Worm (Caenorhabditis elegans) whole organism, early embryonic: Measurements from ENCODE around the gene fbxb-2.

Experiments
- B0310.2 ChIP-seq: sonication (generic microtip); optimal IDR thresholded peaks from 2 replicates; lab custom pipeline; 2016; ENCODE audit warnings: mild to moderate bottlenecking, missing genetic modification characterization, missing compliant biosample characterization
- F13C5.2 ChIP-seq: sonication (generic microtip); optimal IDR thresholded peaks from 2 replicates; lab custom pipeline; 2017; ENCODE audit warnings: mild to moderate bottlenecking, missing genetic modification characterization, inconsistent platforms, missing compliant biosample characterization
- aly-1 ChIP-seq: sonication (generic microtip); optimal IDR thresholded peaks from 2 replicates; lab custom pipeline; 2016; ENCODE audit warnings: missing genetic modification characterization, missing compliant biosample characterization
- ama-1 ChIP-seq: fragments of 150-350 bp; optimal IDR thresholded peaks from 2 replicates; lab custom pipeline; 2014
- ceh-13 ChIP-seq: fragments of 200-800 bp; sonication (Bioruptor generic); optimal IDR thresholded peaks from 2 replicates; lab custom pipeline; 2018; ENCODE audit warnings: mild to moderate bottlenecking, missing genetic modification characterization, missing compliant biosample characterization
- ceh-36 ChIP-seq: sonication (generic microtip); optimal IDR thresholded peaks from 2 replicates; lab custom pipeline; 2016; ENCODE audit warnings: missing genetic modification characterization, inconsistent platforms, missing compliant biosample characterization
- ets-7 ChIP-seq: sonication (generic microtip); optimal IDR thresholded peaks from 2 replicates; lab custom pipeline; 2016; ENCODE audit warnings: missing genotype, missing genetic modification characterization, missing compliant biosample characterization
- flt-1 ChIP-seq: fragments of 200-800 bp; sonication (Bioruptor generic); IDR thresholded peaks from 2 replicates; pipeline ENCODE4 v1.3.6; 2022; ENCODE audit warnings: missing genetic modification characterization, missing compliant biosample characterization
- hmbx-1 ChIP-seq: sonication (generic microtip); optimal IDR thresholded peaks from 2 replicates; lab custom pipeline; 2016; ENCODE audit warnings: mild to moderate bottlenecking, missing genetic modification characterization, missing compliant biosample characterization
- hmg-4 ChIP-seq: fragments of 200-800 bp; sonication (Bioruptor generic); optimal IDR thresholded peaks from 2 replicates; lab custom pipeline; 2018; ENCODE audit warnings: mild to moderate bottlenecking, missing genetic modification characterization, missing compliant biosample characterization
- hnd-1 ChIP-seq: sonication (generic microtip); optimal IDR thresholded peaks from 2 replicates; lab custom pipeline; 2016; ENCODE audit warnings: missing genetic modification characterization, missing compliant biosample characterization
- pes-1 ChIP-seq: fragments of 200-800 bp; sonication (Bioruptor generic); IDR thresholded peaks from 2 replicates; pipeline ENCODE4 v1.3.6; 2022; ENCODE audit warnings: missing genetic modification reagents, missing genetic modification characterization, missing compliant biosample characterization
- scrt-1 ChIP-seq: fragments of 200-800 bp; sonication (Bioruptor generic); IDR thresholded peaks from 2 replicates; pipeline ENCODE4 v1.3.6; 2022; ENCODE audit warnings: missing genetic modification characterization, missing compliant biosample characterization
- sea-1 ChIP-seq: fragments of 200-800 bp; sonication (Bioruptor generic); conservative IDR thresholded peaks from 2 replicates; pipeline ENCODE4 v1.3.6; 2022; ENCODE audit warnings: missing genetic modification characterization, missing compliant biosample characterization
- tbx-11 ChIP-seq: fragments of 200-800 bp; sonication (Bioruptor generic); IDR thresholded peaks from 2 replicates; pipeline ENCODE4 v1.3.6; 2022; ENCODE audit warnings: missing genetic modification characterization, missing compliant biosample characterization
- tbx-37 ChIP-seq: fragments of 200-800 bp; sonication (Bioruptor generic); conservative IDR thresholded peaks from 2 replicates; pipeline ENCODE4 v1.3.6; 2022; ENCODE audit warnings: missing genetic modification reagents, missing genetic modification characterization, missing compliant biosample characterization
- tra-4 ChIP-seq: sonication (generic microtip); optimal IDR thresholded peaks from 2 replicates; lab custom pipeline; 2017; ENCODE audit warnings: missing genetic modification characterization, missing compliant biosample characterization

The fbxb-2 gene

DNA sequence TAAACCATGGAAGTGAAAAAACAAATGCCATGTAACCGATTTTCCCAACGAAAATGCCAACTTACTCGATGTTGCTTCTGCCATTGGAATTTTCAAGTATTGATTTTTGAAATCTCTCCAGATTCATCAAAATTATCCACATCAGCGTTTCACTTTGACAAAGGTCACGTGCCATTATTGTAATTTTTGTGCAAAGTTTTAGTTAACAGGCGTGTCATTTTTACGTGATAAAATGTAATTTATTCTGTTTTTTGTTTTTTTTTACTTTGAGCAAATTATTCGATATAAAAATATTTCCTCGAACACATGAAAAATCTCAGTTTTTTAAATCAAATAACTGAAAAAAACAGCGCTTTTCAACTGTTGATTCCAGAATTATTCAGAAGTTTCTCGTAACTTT, 25.2 kb upstream of the fbxb-2 start, which contains the start of gene F21D9.2:
Gene F21D9.2, minus strand, starts transcription at position 101 of the 400 bp plus-strand sequence.
- no peak for TF ChIP-seq tbx-37 (GFP tag; lab: Robert Waterston, UW)
- TF ChIP-seq F13C5.2 (tag; lab: Kevin White, UChicago), result no peak
- no peak for TF ChIP-seq aly-1 (tag; lab: Kevin White, UChicago)
- TF ChIP-seq tra-4 (tag; lab: Kevin White, UChicago), result no peak
- TF ChIP-seq B0310.2 (tag; lab: Kevin White, UChicago), result no peak
- TF ChIP-seq scrt-1 (GFP tag; lab: Robert Waterston, UW), result no peak
- TF ChIP-seq sea-1 (GFP tag; lab: Robert Waterston, UW), result no peak
- TF ChIP-seq ama-1 (lab: Kevin White, UChicago), result no peak
- no peak for TF ChIP-seq ceh-36 (tag; lab: Kevin White, UChicago)
- no peak for TF ChIP-seq tbx-11 (GFP tag; lab: Robert Waterston, UW)
- TF ChIP-seq hnd-1 (tag; lab: Kevin White, UChicago), result no peak
- no peak for TF ChIP-seq ets-7 (tag; lab: Kevin White, UChicago)
- no peak for TF ChIP-seq pes-1 (GFP tag; lab: Robert Waterston, UW)
- no peak for TF ChIP-seq hmg-4 (GFP tag; lab: Kevin White, UChicago)
- no peak for TF ChIP-seq ceh-13 (GFP tag; lab: Kevin White, UChicago)
- no peak for TF ChIP-seq flt-1
- no peak for TF ChIP-seq hmbx-1 (tag; lab: Kevin White, UChicago)

DNA sequence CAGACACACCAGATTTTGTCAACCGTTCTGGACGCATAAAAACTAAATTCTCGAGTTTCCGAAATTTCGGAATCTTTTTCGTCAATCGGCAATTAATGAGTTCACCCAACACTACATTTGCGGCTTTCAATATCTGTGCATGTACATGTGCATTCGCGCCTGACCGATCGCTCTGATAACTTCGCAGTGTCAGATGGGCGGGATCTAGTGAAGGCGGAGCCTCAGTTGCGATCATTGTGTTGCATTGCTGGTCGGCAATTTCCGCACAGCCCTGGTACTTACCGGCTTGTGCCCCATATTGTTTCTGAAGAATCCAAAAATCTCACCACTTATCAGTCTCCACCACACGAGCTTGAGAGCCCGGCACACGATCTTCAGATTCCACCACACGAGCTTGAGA, 23.6 kb upstream of the fbxb-2 start:
- TF ChIP-seq ets-7 (tag; lab: Kevin White, UChicago), result no peak
- TF ChIP-seq hnd-1 (tag; lab: Kevin White, UChicago), result no peak
- TF ChIP-seq ceh-36 (tag; lab: Kevin White, UChicago), result no peak
- TF ChIP-seq flt-1, result no peak
- TF ChIP-seq scrt-1 (GFP tag; lab: Robert Waterston, UW), result no peak
- TF ChIP-seq ama-1 (lab: Kevin White, UChicago), result no peak
- no peak for TF ChIP-seq pes-1 (GFP tag; lab: Robert Waterston, UW)
- TF ChIP-seq F13C5.2 (tag; lab: Kevin White, UChicago), result no peak
- no peak for TF ChIP-seq ceh-13 (GFP tag; lab: Kevin White, UChicago)
- TF ChIP-seq aly-1 (tag; lab: Kevin White, UChicago), result no peak
- TF ChIP-seq tra-4 (tag; lab: Kevin White, UChicago), result no peak
- TF ChIP-seq hmg-4 (GFP tag; lab: Kevin White, UChicago), result no peak
- no peak for TF ChIP-seq hmbx-1 (tag; lab: Kevin White, UChicago)
- no peak for TF ChIP-seq sea-1 (GFP tag; lab: Robert Waterston, UW)
- no peak for TF ChIP-seq tbx-11 (GFP tag; lab: Robert Waterston, UW)
- no peak for TF ChIP-seq B0310.2 (tag; lab: Kevin White, UChicago)
- TF ChIP-seq tbx-37 (GFP tag; lab: Robert Waterston, UW), result no peak

DNA sequence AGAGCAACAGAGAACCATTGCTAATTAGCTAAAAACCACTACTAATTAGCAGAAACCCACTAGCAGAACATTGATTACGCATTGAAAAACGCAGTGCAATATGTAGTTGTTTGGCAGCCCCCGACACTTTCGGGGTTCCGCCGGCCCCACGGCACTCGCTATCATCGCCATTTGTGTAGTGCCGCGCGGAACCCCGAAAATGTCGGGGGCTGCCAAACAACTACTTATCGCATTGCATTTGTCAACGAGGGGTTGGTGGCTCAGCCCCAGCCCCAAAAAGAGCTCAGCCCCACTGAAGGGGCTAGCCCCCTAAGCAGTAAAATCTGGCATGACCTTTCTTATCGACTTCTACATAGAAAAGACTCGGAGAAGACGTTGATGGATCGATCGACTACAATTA, 22.3 kb upstream of the fbxb-2 start:
- TF ChIP-seq tra-4 (tag; lab: Kevin White, UChicago) (no peak), tbx-11 (GFP tag; lab: Robert Waterston, UW) (no peak), aly-1 (tag; lab: Kevin White, UChicago) (no peak), pes-1 (GFP tag; lab: Robert Waterston, UW) (no peak), ets-7 (tag; lab: Kevin White, UChicago) (no peak), hnd-1 (tag; lab: Kevin White, UChicago) (no peak), hmg-4 (GFP tag; lab: Kevin White, UChicago) (no peak), tbx-37 (GFP tag; lab: Robert Waterston, UW) (no peak), B0310.2 (tag; lab: Kevin White, UChicago) (no peak), F13C5.2 (tag; lab: Kevin White, UChicago) (no peak), scrt-1 (GFP tag; lab: Robert Waterston, UW) (no peak), sea-1 (GFP tag; lab: Robert Waterston, UW) (no peak), ama-1 (lab: Kevin White, UChicago) (no peak), ceh-36 (tag; lab: Kevin White, UChicago) (no peak), hmbx-1 (tag; lab: Kevin White, UChicago) (no peak), ceh-13 (GFP tag; lab: Kevin White, UChicago) (no peak), flt-1 (no peak)

DNA sequence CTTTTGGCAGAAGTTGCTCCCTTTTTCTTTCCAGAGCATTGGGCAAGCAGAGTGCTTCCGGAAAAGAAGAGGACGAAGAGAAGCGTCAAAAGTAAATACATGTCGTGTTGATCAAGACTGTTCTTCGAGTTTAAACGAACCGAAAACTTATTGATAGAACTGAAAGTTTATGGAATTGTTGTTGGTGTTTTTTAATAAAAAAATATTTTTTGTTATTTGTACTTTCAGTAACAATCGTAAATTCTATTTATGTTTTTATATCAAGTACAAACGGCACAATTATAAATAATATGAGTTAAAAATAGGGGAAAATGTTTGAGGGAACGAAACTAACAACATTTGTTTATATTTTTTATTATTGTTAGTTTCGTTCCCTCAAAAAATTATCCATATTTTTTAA, 20.5 kb upstream of the fbxb-2 start, which contains the start of gene F21D9.3:
Gene F21D9.3, minus strand, starts transcription at position 101 of the 400 bp plus-strand sequence.
- TF ChIP-seq ama-1 (lab: Kevin White, UChicago) (no peak), hnd-1 (tag; lab: Kevin White, UChicago) (no peak), pes-1 (GFP tag; lab: Robert Waterston, UW) (no peak), ceh-13 (GFP tag; lab: Kevin White, UChicago) (no peak), aly-1 (tag; lab: Kevin White, UChicago) (no peak), scrt-1 (GFP tag; lab: Robert Waterston, UW) (no peak), flt-1 (no peak), B0310.2 (tag; lab: Kevin White, UChicago) (no peak), hmg-4 (GFP tag; lab: Kevin White, UChicago) (no peak), tbx-11 (GFP tag; lab: Robert Waterston, UW) (no peak), ceh-36 (tag; lab: Kevin White, UChicago) (no peak), tra-4 (tag; lab: Kevin White, UChicago) (no peak), tbx-37 (GFP tag; lab: Robert Waterston, UW) (no peak), hmbx-1 (tag; lab: Kevin White, UChicago) (no peak), ets-7 (tag; lab: Kevin White, UChicago) (no peak)

DNA sequence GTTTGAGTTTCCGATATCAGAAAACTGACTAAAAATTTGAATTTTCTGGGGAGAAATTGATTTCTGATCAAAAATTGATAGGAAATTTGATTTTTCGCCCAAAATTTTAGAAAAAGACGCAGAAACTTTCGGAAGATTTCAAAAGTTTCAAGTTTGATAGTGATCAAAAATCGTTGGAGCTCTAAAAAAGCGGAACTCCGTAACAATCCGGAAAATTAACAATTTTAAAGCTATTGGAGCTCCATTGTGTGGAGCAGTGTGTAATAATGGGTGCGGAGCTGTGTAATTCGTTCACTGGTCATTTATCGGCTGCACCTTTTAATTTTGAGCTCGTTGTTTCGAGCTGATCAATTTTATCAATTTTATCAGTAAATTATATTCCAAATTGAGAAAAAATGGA, 16.4 kb upstream of the fbxb-2 start, which contains the start of gene F21D9.4:
Gene F21D9.4, plus strand, starts transcription at position 301 of the 400 bp plus-strand sequence.
- TF ChIP-seq scrt-1 (GFP tag; lab: Robert Waterston, UW) (no peak), tbx-37 (GFP tag; lab: Robert Waterston, UW) (no peak), hnd-1 (tag; lab: Kevin White, UChicago) (no peak), B0310.2 (tag; lab: Kevin White, UChicago) (no peak), ceh-13 (GFP tag; lab: Kevin White, UChicago) (no peak), sea-1 (GFP tag; lab: Robert Waterston, UW) (no peak), flt-1 (no peak), tbx-11 (GFP tag; lab: Robert Waterston, UW) (no peak)

DNA sequence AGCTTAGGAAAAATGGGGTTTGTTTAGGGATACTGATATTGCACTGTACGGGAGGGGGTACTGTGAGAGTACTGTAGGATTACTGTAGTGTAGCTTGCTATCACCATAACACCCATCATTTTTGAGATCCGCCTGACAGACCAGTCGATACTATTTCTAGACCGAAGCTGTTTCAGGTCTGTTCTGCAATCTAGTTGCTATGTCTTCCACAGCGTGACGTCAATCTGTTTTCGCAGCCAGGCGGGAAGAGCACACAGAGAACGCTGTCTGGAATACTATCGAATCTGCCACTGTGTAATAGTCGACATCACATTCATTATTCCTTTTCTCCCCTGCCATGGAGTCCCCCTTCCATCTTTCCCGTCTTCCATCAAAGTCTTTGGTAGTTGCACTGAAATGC, 14.7 kb upstream of the fbxb-2 start, which contains the start of gene F21D9.11:
Gene F21D9.11, plus strand, starts transcription at position 301 of the 400 bp plus-strand sequence.
- TF ChIP-seq sea-1 (GFP tag; lab: Robert Waterston, UW) (no peak), scrt-1 (GFP tag; lab: Robert Waterston, UW) (no peak), aly-1 (tag; lab: Kevin White, UChicago) (no peak), hmg-4 (GFP tag; lab: Kevin White, UChicago) (no peak), B0310.2 (tag; lab: Kevin White, UChicago) (no peak), ama-1 (lab: Kevin White, UChicago) (no peak), tbx-11 (GFP tag; lab: Robert Waterston, UW) (no peak)
